Fruit fly (Drosophila melanogaster): Measurements from ENCODE around the gene CG45105.

CG45105 gene

DNA sequence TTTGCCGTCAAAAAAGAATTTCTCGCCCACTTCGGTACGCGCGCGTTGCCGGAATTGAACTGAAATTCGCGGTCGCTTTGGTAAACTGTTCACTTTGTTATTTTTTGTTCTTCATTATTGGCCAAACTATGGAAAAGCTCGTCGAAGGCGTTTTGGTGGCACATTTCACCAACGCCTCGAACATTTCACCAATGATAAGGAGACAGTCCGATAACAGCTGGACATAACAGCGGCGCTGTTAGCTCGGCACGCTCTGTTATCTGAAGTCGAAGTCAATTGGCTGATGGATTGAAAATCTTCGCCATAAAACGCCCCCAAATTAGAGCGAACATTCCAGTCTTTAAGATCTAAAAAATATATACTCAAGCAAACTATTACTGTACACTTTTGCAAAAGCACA lies 21.8 kb downstream of the CG45105 start, which contains the start of gene CG14877:
TSS of gene CG14877 (minus strand) at position 101 of the 400 bp plus-strand sequence.
- no peak for TF ChIP-seq Myc (optimal IDR thresholded peaks at IDR 0.05)
- TF ChIP-seq psq (optimal IDR thresholded peaks at IDR 0.05) = no peak
- TF ChIP-seq h (optimal IDR thresholded peaks at IDR 0.05) = no peak
- TF ChIP-seq ttk (optimal IDR thresholded peaks at IDR 0.05) = no peak
- no peak for TF ChIP-seq insv (optimal IDR thresholded peaks at IDR 0.05)
- TF ChIP-seq Sin3A (optimal IDR thresholded peaks at IDR 0.05) = no peak

DNA sequence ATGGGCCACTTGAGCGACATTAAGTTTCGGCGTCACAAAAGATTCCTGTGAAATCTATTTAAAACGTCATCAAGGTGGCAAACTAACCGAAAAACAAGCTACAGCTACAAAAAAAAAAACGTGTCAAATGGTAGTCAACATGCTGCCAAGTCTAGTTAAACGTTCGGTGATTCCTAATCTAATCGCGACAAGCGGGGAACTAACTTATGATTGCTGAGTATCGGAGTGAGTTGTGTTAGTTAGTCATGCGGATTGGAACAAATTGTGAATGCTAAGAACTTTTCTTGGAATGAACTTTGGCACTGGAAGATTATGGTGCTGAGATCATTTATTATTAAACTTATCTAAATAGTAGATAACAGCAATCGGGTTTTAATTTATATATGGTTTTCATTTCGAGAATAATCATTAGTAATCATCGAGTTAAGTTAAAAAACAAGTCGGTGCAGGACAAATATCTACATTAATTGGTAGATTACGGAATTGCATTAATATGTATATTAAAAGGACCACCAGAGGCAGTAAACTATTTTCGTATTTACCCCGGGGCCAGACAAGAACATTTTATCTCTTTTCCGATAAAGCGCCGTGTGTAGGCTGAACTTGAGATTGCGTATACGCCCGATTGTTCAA lies 26.5 kb downstream of the CG45105 start:
- TF ChIP-seq insv (optimal IDR thresholded peaks at IDR 0.05) = no peak
- TF ChIP-seq ttk (optimal IDR thresholded peaks at IDR 0.05) = no peak
- TF ChIP-seq Sin3A (optimal IDR thresholded peaks at IDR 0.05) = no peak
- TF ChIP-seq Myc (optimal IDR thresholded peaks at IDR 0.05) = no peak
- no peak for TF ChIP-seq h (optimal IDR thresholded peaks at IDR 0.05)
- TF ChIP-seq psq (optimal IDR thresholded peaks at IDR 0.05) = no peak

DNA sequence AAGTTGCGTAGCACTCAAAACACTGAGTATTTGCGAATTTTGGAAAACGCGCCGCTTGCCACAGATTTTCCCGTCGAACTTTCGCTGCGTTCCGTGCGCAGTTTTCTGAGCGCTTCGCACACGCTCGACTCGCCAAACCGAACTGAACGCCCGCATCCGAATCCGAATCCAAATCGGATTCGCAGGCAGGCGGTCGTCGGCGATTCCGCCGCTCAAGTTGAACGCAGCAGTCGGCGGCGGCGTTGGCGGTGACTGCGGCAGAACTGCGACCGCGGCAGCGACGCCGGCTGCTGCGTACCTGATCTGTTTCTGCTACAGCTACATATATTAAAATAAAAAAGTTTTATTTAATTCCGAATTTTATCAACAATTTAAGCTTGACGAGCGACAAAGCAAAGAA lies 42.2 kb downstream of the CG45105 start, which contains the start of gene CG31183:
TSS of gene CG31183 (minus strand) at position 329 of the 400 bp plus-strand sequence.
- TF ChIP-seq Myc (optimal IDR thresholded peaks at IDR 0.05) (no peak), h (optimal IDR thresholded peaks at IDR 0.05) (no peak), psq (optimal IDR thresholded peaks at IDR 0.05) (no peak), Sin3A (optimal IDR thresholded peaks at IDR 0.05) (no peak), ttk (optimal IDR thresholded peaks at IDR 0.05) (no peak), insv (optimal IDR thresholded peaks at IDR 0.05) (no peak)

DNA sequence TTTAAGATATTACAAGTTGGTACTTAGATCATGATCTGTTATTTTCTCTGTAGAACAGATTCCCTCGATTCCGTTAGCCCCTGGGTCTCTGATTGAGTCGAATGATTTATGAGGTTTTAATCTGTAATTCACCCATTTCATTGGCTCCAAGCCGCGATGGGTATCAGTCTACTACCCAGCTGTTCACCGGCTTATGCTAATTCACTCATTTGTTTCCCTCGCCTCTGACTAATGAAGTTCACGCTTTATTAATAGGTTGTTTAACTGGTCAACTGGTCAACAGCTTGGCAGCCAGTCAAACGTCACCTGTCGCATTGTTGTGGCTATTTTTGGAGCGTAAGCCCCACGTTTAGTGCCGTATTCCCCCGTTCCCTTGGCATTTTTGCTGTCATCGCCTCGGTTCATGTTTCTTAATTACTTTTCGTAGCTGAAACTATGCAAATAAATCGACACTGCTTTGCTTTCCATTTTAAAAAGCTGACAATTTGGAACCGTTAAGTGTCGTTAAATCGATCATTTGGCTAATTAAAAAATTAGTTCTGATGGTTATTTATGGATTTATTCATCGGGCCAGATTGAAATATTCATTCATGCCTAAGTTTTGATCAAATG lies 44.9 kb downstream of the CG45105 start:
- TF ChIP-seq psq (optimal IDR thresholded peaks at IDR 0.05) (no peak), Myc (optimal IDR thresholded peaks at IDR 0.05) (no peak), insv (optimal IDR thresholded peaks at IDR 0.05) (no peak), h (optimal IDR thresholded peaks at IDR 0.05) (no peak), Sin3A (optimal IDR thresholded peaks at IDR 0.05) (no peak), ttk (optimal IDR thresholded peaks at IDR 0.05) (no peak)
